Worm (Caenorhabditis elegans) whole organism, L2 larva: ENCODE measurements around the gene F16G10.6.

ENCODE experiments used
- F13H6.1 ChIP-seq: sonication (generic microtip); optimal IDR thresholded peaks from 2 replicates; lab custom pipeline; 2016; ENCODE audit warnings: missing genetic modification characterization, missing compliant biosample characterization
- aly-2 ChIP-seq: fragments of 150-350 bp; optimal IDR thresholded peaks from 2 replicates; lab custom pipeline; 2014; ENCODE audit warnings: missing biosample characterization, missing genetic modification characterization
- blmp-1 ChIP-seq: sonication (generic microtip); optimal IDR thresholded peaks from 2 replicates; lab custom pipeline; 2017; ENCODE audit warnings: missing genetic modification characterization, mild to moderate bottlenecking, missing compliant biosample characterization, antibody characterized with exemption, moderate library complexity; ENCODE audit not compliant: insufficient read depth
- crh-2 ChIP-seq: sonication (generic microtip); optimal IDR thresholded peaks from 2 replicates; lab custom pipeline; 2017; ENCODE audit warnings: missing biosample characterization, missing genetic modification characterization
- egl-27 ChIP-seq: sonication (generic microtip); optimal IDR thresholded peaks from 3 replicates; lab custom pipeline; 2017; ENCODE audit warnings: missing biosample characterization, missing genetic modification reagents, missing genetic modification characterization
- lsy-2 ChIP-seq, 2 experiments: fragments of 150-350 bp in 1 of 2; sonication (generic microtip) in 1 of 2; optimal IDR thresholded peaks; 2 replicates each; lab custom pipeline; 2014 to 2017; ENCODE audit warnings: missing biosample characterization in 2 of 2, missing genetic modification characterization in 2 of 2
- nhr-129 ChIP-seq: fragments of 150-350 bp; optimal IDR thresholded peaks from 2 replicates; lab custom pipeline; 2014; ENCODE audit warnings: missing biosample characterization, missing genetic modification characterization
- nhr-237 ChIP-seq: fragments of 150-350 bp; optimal IDR thresholded peaks from 2 replicates; lab custom pipeline; 2014; ENCODE audit warnings: missing biosample characterization, missing genetic modification characterization
- skn-1 ChIP-seq: sonication (generic microtip); optimal IDR thresholded peaks from 2 replicates; lab custom pipeline; 2017; ENCODE audit warnings: missing biosample characterization, missing genetic modification characterization
- snpc-4 ChIP-seq: fragments of 150-350 bp; optimal IDR thresholded peaks from 2 replicates; lab custom pipeline; 2014; ENCODE audit warnings: missing biosample characterization, missing genetic modification characterization
- unc-55 ChIP-seq: fragments of 150-350 bp; sonication (generic microtip); optimal IDR thresholded peaks from 3 replicates; lab custom pipeline; 2014; ENCODE audit warnings: missing biosample characterization, missing genetic modification reagents, missing genetic modification characterization
- zag-1 ChIP-seq: fragments of 150-350 bp; optimal IDR thresholded peaks from 2 replicates; lab custom pipeline; 2014; ENCODE audit warnings: missing biosample characterization, missing genetic modification characterization
- ztf-11 ChIP-seq: sonication (generic microtip); optimal IDR thresholded peaks from 2 replicates; lab custom pipeline; 2017; ENCODE audit warnings: missing biosample characterization, missing genetic modification characterization

DNA sequence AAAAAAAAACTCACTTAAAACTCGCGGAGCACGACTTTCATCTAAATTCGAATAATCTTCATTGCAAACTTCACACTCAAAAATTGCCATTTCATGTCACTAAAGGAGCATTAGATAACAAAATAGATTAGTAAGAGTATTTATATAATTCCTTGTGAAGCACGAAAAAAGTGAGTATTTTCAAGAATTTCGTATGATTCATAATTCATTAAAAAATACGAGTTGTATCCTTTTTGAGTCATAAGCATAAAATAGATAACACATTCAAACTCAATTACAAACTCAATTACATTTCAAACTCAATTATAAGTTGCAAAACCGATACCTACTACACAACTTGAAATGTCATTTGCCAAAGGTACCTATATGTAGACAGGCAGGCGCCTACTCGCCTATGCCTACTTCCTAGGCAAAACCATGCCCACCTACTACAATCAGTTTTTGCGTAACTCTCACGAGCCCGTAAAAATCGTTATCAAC is 48.6 kb downstream of the F16G10.6 start, which contains the start of the genes ZK1240.8 and ZK1240.1:
- TF ChIP-seq blmp-1 (tag; lab: Kevin White, UChicago) (no peak), egl-27 (tag; lab: Kevin White, UChicago) (no peak), nhr-237 (tag; lab: Kevin White, UChicago) (no peak), lsy-2 (tag; optimal IDR thresholded peaks at IDR 0.05; lab: Kevin White, UChicago) (no peak), zag-1 (no peak), skn-1 (tag; lab: Kevin White, UChicago) (no peak), unc-55 (no peak), F13H6.1 (no peak), ztf-11 (tag; lab: Kevin White, UChicago) (no peak), crh-2 (tag; lab: Kevin White, UChicago) (no peak), snpc-4 (tag; lab: Kevin White, UChicago) (no peak), aly-2 (no peak), nhr-129 (no peak)
